Fruit fly (Drosophila melanogaster) Kc167 (cell line): ENCODE data around the gene CG14683.

Experiments used
- Myc ChIP-seq: fragments of >200 bp; optimal IDR thresholded peaks from 2 replicates; lab custom pipeline; 2017; ENCODE audit warnings: missing external identifiers
- Sin3A ChIP-seq: fragments of >200 bp; optimal IDR thresholded peaks from 2 replicates; lab custom pipeline; 2018; ENCODE audit warnings: missing external identifiers
- h ChIP-seq: fragments of >200 bp; optimal IDR thresholded peaks from 3 replicates; lab custom pipeline; 2018; ENCODE audit warnings: missing external identifiers
- psq ChIP-seq: fragments of >200 bp; optimal IDR thresholded peaks from 2 replicates; lab custom pipeline; 2017; ENCODE audit warnings: missing external identifiers
- ttk ChIP-seq: sonication (Bioruptor generic); optimal IDR thresholded peaks from 2 replicates; lab custom pipeline; 2017; ENCODE audit warnings: missing external identifiers

- TF ChIP-seq ttk (lab: Kevin White, UChicago): no peak
- TF ChIP-seq h (lab: Kevin White, UChicago): no peak
- TF ChIP-seq Sin3A (lab: Kevin White, UChicago): no peak
- no peak for TF ChIP-seq psq (lab: Kevin White, UChicago)
- no peak for TF ChIP-seq Myc (lab: Kevin White, UChicago)
Measured at dm6 chr3R:10679911-10680310, 16.5 kb upstream of the CG14683 start.
